Fruit fly (Drosophila melanogaster) whole organism, embryonic: ENCODE measurements around the gene IntS4.

Source experiments
- BtbVII ChIP-seq: fragments of 200-800 bp; sonication (Bioruptor generic); optimal IDR thresholded peaks from 3 replicates; lab custom pipeline; 2017; ENCODE audit warnings: missing biosample characterization, mild to moderate bottlenecking, missing genetic modification characterization
- Bteb2 ChIP-seq: fragments of 200-800 bp; sonication (Bioruptor generic); optimal IDR thresholded peaks from 2 replicates; lab custom pipeline; 2016; ENCODE audit warnings: missing biosample characterization, missing genetic modification characterization
- CG12104 ChIP-seq: fragments of 200-800 bp; sonication (Bioruptor generic); optimal IDR thresholded peaks from 3 replicates; lab custom pipeline; 2016; ENCODE audit warnings: missing biosample characterization, missing genetic modification characterization
- CG12391 ChIP-seq: fragments of 200-800 bp; sonication (Bioruptor generic); optimal IDR thresholded peaks from 3 replicates; lab custom pipeline; 2018; ENCODE audit warnings: missing biosample characterization, mild to moderate bottlenecking, missing genetic modification characterization, moderate library complexity
- CG13424 ChIP-seq: fragments of 200-800 bp; sonication (Bioruptor generic); optimal IDR thresholded peaks from 2 replicates; lab custom pipeline; 2019; ENCODE audit warnings: missing biosample characterization, mild to moderate bottlenecking, missing genetic modification characterization, moderate library complexity
- CG14860 ChIP-seq: fragments of 200-800 bp; sonication (Bioruptor generic); IDR thresholded peaks from 3 replicates; pipeline ENCODE4 v1.3.6; 2022; ENCODE audit warnings: missing biosample characterization, missing genetic modification characterization; ENCODE audit not compliant: partially characterized antibody
- CG2712 ChIP-seq: fragments of 200-800 bp; optimal IDR thresholded peaks from 3 replicates; lab custom pipeline; 2019; ENCODE audit warnings: missing biosample characterization, mild to moderate bottlenecking, missing genetic modification characterization, moderate library complexity
- CG30403 ChIP-seq: fragments of 200-800 bp; sonication (Bioruptor generic); optimal IDR thresholded peaks from 3 replicates; lab custom pipeline; 2016; ENCODE audit warnings: missing biosample characterization, missing genetic modification characterization
- CG31224 ChIP-seq: fragments of 200-800 bp; sonication (Bioruptor generic); IDR thresholded peaks from 2 replicates; pipeline ENCODE4 v1.3.6; 2022; ENCODE audit warnings: missing biosample characterization, missing genetic modification characterization
- CG3726 ChIP-seq: fragments of 200-800 bp; sonication (Bioruptor generic); IDR thresholded peaks from 3 replicates; pipeline ENCODE4, ENCODE4 v1.3.6; 2022; ENCODE audit warnings: missing biosample characterization, missing genetic modification characterization
- CG5245 ChIP-seq: fragments of 200-800 bp; sonication (Bioruptor generic); optimal IDR thresholded peaks from 3 replicates; lab custom pipeline; 2016; ENCODE audit warnings: missing biosample characterization, missing genetic modification characterization
- CG6272 ChIP-seq: fragments of 200-800 bp; sonication (Bioruptor generic); IDR thresholded peaks from 2 replicates; pipeline ENCODE4 v1.3.6; 2022; ENCODE audit warnings: missing biosample characterization, missing genetic modification characterization
- CG7963 ChIP-seq: fragments of 200-800 bp; sonication (Bioruptor generic); IDR thresholded peaks from 3 replicates; pipeline ENCODE4 v1.3.6; 2022; ENCODE audit warnings: missing biosample characterization, missing genetic modification characterization; ENCODE audit not compliant: partially characterized antibody
- Dll ChIP-seq: fragments of 200-800 bp; sonication (Bioruptor generic); IDR thresholded peaks from 4 replicates; pipeline ENCODE4 v1.3.6; 2022; ENCODE audit warnings: missing biosample characterization, missing genetic modification characterization; ENCODE audit not compliant: partially characterized antibody
- Doc3 ChIP-seq: fragments of 200-800 bp; sonication (Bioruptor generic); IDR thresholded peaks from 3 replicates; pipeline ENCODE4 v1.3.6; 2022; ENCODE audit warnings: missing biosample characterization, missing genetic modification characterization; ENCODE audit not compliant: partially characterized antibody
- Dref ChIP-seq: fragments of 200-800 bp; sonication (Bioruptor generic); IDR thresholded peaks from 2 replicates; pipeline ENCODE4 v1.3.6; 2022; ENCODE audit warnings: missing biosample characterization, missing genetic modification characterization
- Ets97D ChIP-seq: fragments of 200-800 bp; sonication (Bioruptor generic); optimal IDR thresholded peaks from 3 replicates; lab custom pipeline; 2016; ENCODE audit warnings: missing biosample characterization, missing genetic modification characterization
- Hr39 ChIP-seq: fragments of >200 bp; optimal IDR thresholded peaks from 2 replicates; lab custom pipeline; 2017
- NC2β ChIP-seq: fragments of 200-800 bp; sonication (Bioruptor generic); optimal IDR thresholded peaks from 2 replicates; lab custom pipeline; 2016; ENCODE audit warnings: missing biosample characterization, missing genetic modification characterization
- Opbp ChIP-seq: fragments of 200-800 bp; sonication (Bioruptor generic); IDR thresholded peaks from 3 replicates; pipeline ENCODE4 v1.3.6; 2022; ENCODE audit warnings: missing biosample characterization, missing genetic modification characterization; ENCODE audit not compliant: partially characterized antibody
- Pdp1 ChIP-seq, 2 experiments: fragments of 200-800 bp; sonication (Bioruptor generic); optimal IDR thresholded peaks; 3 replicates each; lab custom pipeline; 2016; ENCODE audit warnings: missing biosample characterization in 2 of 2, missing genetic modification characterization in 2 of 2, mild to moderate bottlenecking in 1 of 2, moderate library complexity in 1 of 2
- Scr ChIP-seq: fragments of 200-800 bp; sonication (Bioruptor generic); IDR thresholded peaks from 2 replicates; pipeline ENCODE4 v1.3.6; 2022; ENCODE audit warnings: missing biosample characterization, missing genetic modification characterization; ENCODE audit not compliant: partially characterized antibody
- Sry-δ ChIP-seq: fragments of 200-800 bp; sonication (Bioruptor generic); optimal IDR thresholded peaks from 2 replicates; lab custom pipeline; 2016; ENCODE audit warnings: missing biosample characterization, missing genetic modification characterization
- Taf1 ChIP-seq: fragments of 200-800 bp; sonication (Bioruptor generic); IDR thresholded peaks from 2 replicates; pipeline ENCODE4 v1.3.6; 2022; ENCODE audit warnings: missing biosample characterization, missing genetic modification characterization
- amos ChIP-seq: fragments of 200-800 bp; sonication (Bioruptor generic); IDR thresholded peaks from 2 replicates; pipeline ENCODE4 v1.3.6; 2022; ENCODE audit warnings: missing biosample characterization, missing genetic modification characterization; ENCODE audit not compliant: partially characterized antibody
- bsh ChIP-seq, 2 experiments: fragments of 200-800 bp; sonication (Bioruptor generic); optimal IDR thresholded peaks; 2 replicates each; lab custom pipeline; 2017 to 2018; ENCODE audit warnings: mild to moderate bottlenecking in 2 of 2, missing biosample characterization in 2 of 2, missing genetic modification characterization in 2 of 2, moderate library complexity in 1 of 2
- dati ChIP-seq: fragments of 200-800 bp; sonication (Bioruptor generic); IDR thresholded peaks from 2 replicates; pipeline ENCODE4 v1.3.6; 2022; ENCODE audit warnings: missing biosample characterization, missing genetic modification characterization
- disco-r ChIP-seq: fragments of 200-800 bp; sonication (Bioruptor generic); optimal IDR thresholded peaks from 2 replicates; lab custom pipeline; 2016; ENCODE audit warnings: missing biosample characterization, missing genetic modification characterization
- exex ChIP-seq: fragments of 200-800 bp; sonication (Bioruptor generic); optimal IDR thresholded peaks from 4 replicates; lab custom pipeline; 2018; ENCODE audit warnings: missing biosample characterization, mild to moderate bottlenecking, missing genetic modification characterization, moderate library complexity
- gcm ChIP-seq: fragments of 200-800 bp; sonication (Bioruptor generic); optimal IDR thresholded peaks from 2 replicates; lab custom pipeline; 2019; ENCODE audit warnings: missing biosample characterization, mild to moderate bottlenecking, missing genetic modification characterization, moderate library complexity
- gfzf ChIP-seq: fragments of 200-800 bp; sonication (Bioruptor generic); optimal IDR thresholded peaks from 2 replicates; lab custom pipeline; 2016; ENCODE audit warnings: missing biosample characterization, mild to moderate bottlenecking, missing genetic modification characterization, moderate library complexity
- grau ChIP-seq: fragments of 200-800 bp; optimal IDR thresholded peaks from 3 replicates; lab custom pipeline; 2019; ENCODE audit warnings: missing biosample characterization, mild to moderate bottlenecking, missing genetic modification characterization, moderate library complexity
- gro ChIP-seq: fragments of 200-800 bp; sonication (Bioruptor generic); optimal IDR thresholded peaks from 2 replicates; lab custom pipeline; 2016; ENCODE audit warnings: missing biosample characterization, missing genetic modification characterization
- ham ChIP-seq: fragments of 200-800 bp; sonication (Bioruptor generic); IDR thresholded peaks from 2 replicates; pipeline ENCODE4 v1.3.6; 2022; ENCODE audit warnings: missing biosample characterization, missing genetic modification characterization
- hb ChIP-seq: fragments of 200-800 bp; sonication (Bioruptor generic); IDR thresholded peaks from 3 replicates; pipeline ENCODE4 v1.3.6; 2022; ENCODE audit warnings: missing biosample characterization, missing genetic modification characterization; ENCODE audit not compliant: partially characterized antibody
- hbn ChIP-seq: fragments of 200-800 bp; sonication (Bioruptor generic); IDR thresholded peaks from 2 replicates; pipeline ENCODE4 v1.3.6; 2022; ENCODE audit warnings: missing biosample characterization, missing genetic modification characterization; ENCODE audit not compliant: partially characterized antibody
- knrl ChIP-seq: fragments of 200-800 bp; sonication (Bioruptor generic); IDR thresholded peaks from 3 replicates; pipeline ENCODE4 v1.3.6; 2022; ENCODE audit warnings: missing biosample characterization, missing genetic modification characterization; ENCODE audit not compliant: partially characterized antibody
- nerfin-2 ChIP-seq: fragments of 200-800 bp; sonication (Bioruptor generic); IDR thresholded peaks from 2 replicates; pipeline ENCODE4 v1.3.6; 2022; ENCODE audit warnings: missing biosample characterization, missing genetic modification characterization; ENCODE audit not compliant: partially characterized antibody
- phol ChIP-seq: fragments of 200-800 bp; sonication (Bioruptor generic); optimal IDR thresholded peaks from 3 replicates; lab custom pipeline; 2018; ENCODE audit warnings: missing biosample characterization, mild to moderate bottlenecking, missing genetic modification characterization, moderate library complexity
- pzg ChIP-seq: fragments of 200-800 bp; sonication (Bioruptor generic); optimal IDR thresholded peaks from 3 replicates; lab custom pipeline; 2018; ENCODE audit warnings: missing biosample characterization, mild to moderate bottlenecking, missing genetic modification characterization, moderate library complexity
- row ChIP-seq: fragments of 200-800 bp; sonication (Bioruptor generic); IDR thresholded peaks from 3 replicates; pipeline ENCODE4 v1.3.6; 2022; ENCODE audit warnings: missing biosample characterization, missing genetic modification characterization
- slou ChIP-seq: fragments of 200-800 bp; sonication (Bioruptor generic); optimal IDR thresholded peaks from 3 replicates; lab custom pipeline; 2016; ENCODE audit warnings: missing biosample characterization, missing genetic modification characterization
- sna ChIP-seq: fragments of 200-800 bp; sonication (Bioruptor generic); IDR thresholded peaks from 2 replicates; pipeline ENCODE4 v1.3.6; 2022; ENCODE audit warnings: missing biosample characterization, missing genetic modification characterization; ENCODE audit not compliant: partially characterized antibody
- ssp ChIP-seq: fragments of 200-800 bp; sonication (Bioruptor generic); IDR thresholded peaks from 2 replicates; pipeline ENCODE4 v1.3.6; 2022; ENCODE audit warnings: missing biosample characterization, missing genetic modification characterization
- stwl ChIP-seq: fragments of 200-800 bp; sonication (Bioruptor generic); optimal IDR thresholded peaks from 3 replicates; lab custom pipeline; 2018; ENCODE audit warnings: missing biosample characterization, mild to moderate bottlenecking, missing genetic modification characterization, moderate library complexity
- trem ChIP-seq: fragments of 200-800 bp; optimal IDR thresholded peaks from 3 replicates; lab custom pipeline; 2019; ENCODE audit warnings: missing biosample characterization, mild to moderate bottlenecking, missing genetic modification characterization, moderate library complexity
- vnd ChIP-seq: fragments of 200-800 bp; sonication (Bioruptor generic); IDR thresholded peaks from 3 replicates; pipeline ENCODE4 v1.3.6; 2022; ENCODE audit warnings: missing biosample characterization, missing genetic modification characterization; ENCODE audit not compliant: partially characterized antibody
- zen2 ChIP-seq: fragments of 200-800 bp; sonication (Bioruptor generic); IDR thresholded peaks from 3 replicates; pipeline ENCODE4 v1.3.6; 2022; ENCODE audit warnings: missing biosample characterization, missing genetic modification characterization; ENCODE audit not compliant: partially characterized antibody

The IntS4 gene

dm6 chrX:8591685-8592127 is 33.1 kb upstream of the IntS4 start, which contains the start of the genes CG12659 and Crag (continued):
- peak; percentile 59 for TF ChIP-seq row (GFP tag; lab: Robert Waterston, UW)
- peak; percentile 72; the same call in 2 of the 3 replicates for TF ChIP-seq hb
- TF ChIP-seq zen2: peak; percentile 35; the same call in 1 of the 3 replicates
- TF ChIP-seq dati (GFP tag; lab: Robert Waterston, UW): no peak
- TF ChIP-seq stwl (tag; lab: Kevin White, UChicago): peak; percentile 72
- TF ChIP-seq disco-r (GFP tag; lab: Kevin White, UChicago): no peak
- TF ChIP-seq slou (GFP tag; lab: Kevin White, UChicago): peak; percentile 1
- no peak for TF ChIP-seq CG6272
- TF ChIP-seq hbn: peak; percentile 37; the same call in 1 of the 2 replicates
- no peak for TF ChIP-seq NC2β (GFP tag; lab: Kevin White, UChicago)
- TF ChIP-seq Opbp (GFP tag; lab: Robert Waterston, UW): peak; percentile 44; the same call in 1 of the 3 replicates
- no peak for TF ChIP-seq Bteb2 (GFP tag; lab: Kevin White, UChicago)
- peak; percentile 1 for TF ChIP-seq CG2712 (tag; lab: Kevin White, UChicago)
- peak; percentile 14 for TF ChIP-seq exex (tag; lab: Kevin White, UChicago)
- peak; percentile 63; the same call in 2 of the 3 replicates for TF ChIP-seq knrl (GFP tag; lab: Robert Waterston, UW)
- peak; percentile 41 for TF ChIP-seq phol (tag; lab: Kevin White, UChicago)
- peak; percentile 26 for TF ChIP-seq CG12391 (tag; lab: Kevin White, UChicago)
- TF ChIP-seq Hr39: no peak
- TF ChIP-seq Dref (GFP tag; lab: Robert Waterston, UW): peak; percentile 63
- TF ChIP-seq CG13424: peak; percentile 9
- TF ChIP-seq Pdp1 (GFP tag; optimal IDR thresholded peaks at IDR 0.05; lab: Kevin White, UChicago): peak in 1 of 2 experiments; percentile 21
- TF ChIP-seq CG5245 (GFP tag; lab: Kevin White, UChicago): no peak
- TF ChIP-seq gcm (GFP tag; lab: Kevin White, UChicago): no peak
- no peak for TF ChIP-seq Taf1 (GFP tag; lab: Robert Waterston, UW)
- no peak for TF ChIP-seq CG31224 (GFP tag; lab: Robert Waterston, UW)
- peak; percentile 59 for TF ChIP-seq amos
- no peak for TF ChIP-seq CG3726
- peak; percentile 55; the same call in 1 of the 3 replicates for TF ChIP-seq CG7963
- TF ChIP-seq bsh (GFP tag; optimal IDR thresholded peaks at IDR 0.05; lab: Kevin White, UChicago): no peak
- TF ChIP-seq pzg (GFP tag; lab: Kevin White, UChicago): peak; percentile 33
- TF ChIP-seq grau (tag; lab: Kevin White, UChicago): peak; percentile 17
- peak; percentile 32 for TF ChIP-seq trem
- peak; percentile 71 for TF ChIP-seq CG14860 (GFP tag; lab: Robert Waterston, UW)
- TF ChIP-seq Doc3 (GFP tag; lab: Robert Waterston, UW): peak; percentile 50; the same call in 1 of the 3 replicates
- TF ChIP-seq gfzf (GFP tag; lab: Kevin White, UChicago): no peak
- TF ChIP-seq vnd (GFP tag; lab: Robert Waterston, UW): peak; percentile 69
- peak; percentile 79 for TF ChIP-seq Dll (GFP tag; lab: Robert Waterston, UW)
- no peak for TF ChIP-seq CG12104 (GFP tag; lab: Kevin White, UChicago)
- peak; percentile 2 for TF ChIP-seq Ets97D (GFP tag; lab: Kevin White, UChicago)
- 0 out of 2 replicates have a peak, but pooled peaks have one; percentile 19 for TF ChIP-seq ssp (GFP tag; lab: Robert Waterston, UW)
- peak; percentile 71 for TF ChIP-seq Scr (GFP tag; lab: Robert Waterston, UW)
- TF ChIP-seq nerfin-2 (GFP tag; lab: Robert Waterston, UW): peak; percentile 70
- TF ChIP-seq ham: no peak
- no peak for TF ChIP-seq BtbVII
- peak; percentile 32 for TF ChIP-seq CG30403 (GFP tag; lab: Kevin White, UChicago)
- TF ChIP-seq gro (GFP tag; lab: Kevin White, UChicago): no peak
- peak; percentile 86 for TF ChIP-seq Sry-δ (GFP tag; lab: Kevin White, UChicago)
- peak; percentile 50 for TF ChIP-seq sna (GFP tag; lab: Robert Waterston, UW)
